Worm (Caenorhabditis elegans): ENCODE data around the gene dpy-31.
A peak's percentile ranks its signal among the peaks of the same experiment; 100 is the strongest.

DNA sequence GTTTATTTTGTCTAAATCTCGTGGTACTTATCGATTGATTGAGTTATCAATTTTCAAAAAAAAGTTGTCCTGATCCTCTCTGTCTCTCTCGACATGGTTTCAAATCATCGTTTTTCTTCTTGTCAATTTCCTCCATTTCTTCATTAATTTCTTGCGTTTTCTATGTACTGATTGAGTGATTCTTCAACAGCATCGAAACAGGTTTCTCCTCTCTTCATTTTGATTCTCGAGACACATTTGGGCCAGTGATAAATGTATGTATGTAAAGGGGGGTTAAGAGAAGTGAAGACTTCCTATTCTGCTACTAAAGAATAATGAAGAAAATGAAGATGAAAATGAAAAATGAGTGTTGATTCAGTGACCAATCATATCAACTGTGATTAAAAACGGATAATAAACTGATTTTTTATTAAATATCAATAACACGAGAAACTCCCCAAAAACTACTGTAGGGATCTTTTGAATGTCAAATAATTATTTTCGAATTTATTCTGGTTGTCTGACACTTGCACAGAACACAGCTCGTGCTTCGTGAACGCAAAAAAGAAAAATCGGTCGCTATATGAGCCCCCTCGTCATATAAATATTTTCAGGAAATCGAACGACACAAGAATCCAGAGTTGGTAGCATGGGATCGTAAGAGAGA is 1.2 kb downstream of the dpy-31 start:
- peak in 3 of 6 experiments; percentile 44 to 76 (median 61) for TF ChIP-seq elt-3 (tag; optimal IDR thresholded peaks at IDR 0.05)
- no peak for TF ChIP-seq isw-1 (GFP tag; IDR thresholded peaks at IDR 0.05)
- TF ChIP-seq lin-15B (tag; optimal IDR thresholded peaks at IDR 0.05) = no peak
- TF ChIP-seq ceh-82 (tag; optimal IDR thresholded peaks at IDR 0.05) = no peak
- TF ChIP-seq zip-4 (GFP tag; optimal IDR thresholded peaks at IDR 0.05) = no peak
- TF ChIP-seq nhr-11 (tag; optimal IDR thresholded peaks at IDR 0.05) = no peak
- TF ChIP-seq rnt-1 (tag; optimal IDR thresholded peaks at IDR 0.05) = no peak
- TF ChIP-seq snpc-4 (tag; optimal IDR thresholded peaks at IDR 0.05) = no peak
- peak; percentile 34 for TF ChIP-seq mep-1 (tag; optimal IDR thresholded peaks at IDR 0.05)
- TF ChIP-seq nhr-237 (tag; optimal IDR thresholded peaks at IDR 0.05) = no peak

All from whole organism, L1 larva.